Fruit fly (Drosophila melanogaster) whole organism, wandering third instar larva: Measurements from ENCODE around the gene dan.

ENCODE experiments used
- Dfd ChIP-seq: fragments of >200 bp; optimal IDR thresholded peaks from 2 replicates; lab custom pipeline; 2017; ENCODE audit warnings: missing biosample characterization, missing genetic modification characterization
- GATAd ChIP-seq: sonication (Bioruptor generic); optimal IDR thresholded peaks from 2 replicates; lab custom pipeline; 2016; ENCODE audit warnings: missing biosample characterization, missing genetic modification characterization
- Hr78 ChIP-seq: fragments of >200 bp; optimal IDR thresholded peaks from 2 replicates; lab custom pipeline; 2017; ENCODE audit warnings: missing biosample characterization, missing genetic modification characterization
- Myc ChIP-seq: fragments of >200 bp; optimal IDR thresholded peaks from 2 replicates; lab custom pipeline; 2017
- Vsx2 ChIP-seq: fragments of 200-300, 225-300 bp; sonication (Bioruptor generic); optimal IDR thresholded peaks from 2 replicates; lab custom pipeline; 2018; ENCODE audit warnings: missing biosample characterization, missing genetic modification characterization; ENCODE audit not compliant: partially characterized antibody
- h ChIP-seq: fragments of 200-800 bp; sonication (Bioruptor generic); optimal IDR thresholded peaks from 3 replicates; lab custom pipeline; 2016; ENCODE audit warnings: missing biosample characterization, mild to moderate bottlenecking, missing genetic modification characterization

- TF ChIP-seq h (no peak), Vsx2 (GFP tag; lab: Kevin White, UChicago) (no peak), Hr78 (GFP tag; lab: Kevin White, UChicago) (no peak), Dfd (GFP tag; lab: Kevin White, UChicago) (no peak), Myc (no peak), GATAd (no peak)
Measured at dm6 chr3R:25209207-25209606, 25.0 kb downstream of the dan start.
